Worm (Caenorhabditis elegans): ENCODE measurements around the gene H05C05.2.

ce11 chrIII:2923012-2923411 is 42.4 kb downstream of the H05C05.2 start, which contains the start of gene R10F2.4:
- TF ChIP-seq lin-40 (tag; optimal IDR thresholded peaks at IDR 0.05) (no peak), tbx-9 (tag; optimal IDR thresholded peaks at IDR 0.05; ENCODE audit: borderline replicate concordance) (no peak), pbrm-1 (GFP tag; IDR thresholded peaks at IDR 0.05) (no peak), snpc-4 (GFP tag; optimal IDR thresholded peaks at IDR 0.05) (no peak), snpc-4 (tag; optimal IDR thresholded peaks at IDR 0.05) (no peak), akir-1 (GFP tag; optimal IDR thresholded peaks at IDR 0.05) (no peak), ztf-3 (GFP tag; optimal IDR thresholded peaks at IDR 0.05) (no peak), hsf-1 (GFP tag; IDR thresholded peaks at IDR 0.05) (no peak), cebp-1 (GFP tag; IDR thresholded peaks at IDR 0.05) (no peak), cebp-1 (tag; optimal IDR thresholded peaks at IDR 0.05) (no peak)

Measured in whole organism, young adult.